Worm (Caenorhabditis elegans) whole organism, midembryonic: ENCODE data around the gene Y32H12A.8.

Experiments used
- cog-1 ChIP-seq: sonication (generic microtip); optimal IDR thresholded peaks from 2 replicates; lab custom pipeline; 2016; ENCODE audit warnings: missing genetic modification characterization, missing compliant biosample characterization
- med-1 ChIP-seq: sonication (generic microtip); optimal IDR thresholded peaks from 2 replicates; lab custom pipeline; 2017; ENCODE audit warnings: missing genetic modification characterization, mild to moderate bottlenecking, missing compliant biosample characterization, antibody characterized with exemption, missing genetic modification reagents; ENCODE audit not compliant: insufficient read depth
- ref-1 ChIP-seq: fragments of 200-800 bp; sonication (Bioruptor generic); conservative IDR thresholded peaks from 2 replicates; pipeline ENCODE4 v1.3.6; 2022; ENCODE audit warnings: missing genetic modification reagents, missing genetic modification characterization, missing compliant biosample characterization

ce11 chrIII:5402419-5402818 is 3.4 kb downstream of the Y32H12A.8 start:
- TF ChIP-seq ref-1 (GFP tag; lab: Robert Waterston, UW) (no peak), med-1 (GFP tag; lab: Kevin White, UChicago) (no peak), cog-1 (no peak)
